Fruit fly (Drosophila melanogaster): ENCODE measurements around the gene CG7768.
A peak's percentile ranks its signal among the peaks of the same experiment; 100 is the strongest.

Gene CG7768

dm6 chr3L:14241065-14241464 is 23.1 kb downstream of the CG7768 start (continued):
- TF ChIP-seq CG6163 (GFP tag; IDR thresholded peaks at IDR 0.05) (peak; percentile 55; the same call in 2 of the 3 replicates), CG16779 (tag; optimal IDR thresholded peaks at IDR 0.05) (no peak), pdm3 (GFP tag; optimal IDR thresholded peaks at IDR 0.05) (peak; percentile 39), eg (GFP tag; IDR thresholded peaks at IDR 0.05) (0 out of 3 replicates have a peak, but pooled peaks have one; percentile 14), CG6854 (GFP tag; optimal IDR thresholded peaks at IDR 0.05) (no peak), CG8319 (GFP tag; optimal IDR thresholded peaks at IDR 0.05) (no peak), CG15336 (GFP tag; IDR thresholded peaks at IDR 0.05) (peak; percentile 47; the same call in 1 of the 2 replicates), net (GFP tag; optimal IDR thresholded peaks at IDR 0.05) (no peak), fd59A (GFP tag; optimal IDR thresholded peaks at IDR 0.05) (no peak), fd85E (GFP tag; optimal IDR thresholded peaks at IDR 0.05) (no peak), Ets96B (tag; optimal IDR thresholded peaks at IDR 0.05) (peak; percentile 57), acj6 (GFP tag; optimal IDR thresholded peaks at IDR 0.05) (peak; percentile 53), Blimp-1 (GFP tag; optimal IDR thresholded peaks at IDR 0.05) (peak; percentile 56), CG6276 (GFP tag; optimal IDR thresholded peaks at IDR 0.05) (no peak), svp (GFP tag) (peak; percentile 49), CG4318 (GFP tag; optimal IDR thresholded peaks at IDR 0.05) (no peak), Eip93F (GFP tag; optimal IDR thresholded peaks at IDR 0.05) (no peak), CG11294 (GFP tag; IDR thresholded peaks at IDR 0.05) (no peak), CG3032 (tag; optimal IDR thresholded peaks at IDR 0.05) (peak; percentile 56), Ets21C (GFP tag; optimal IDR thresholded peaks at IDR 0.05) (no peak), Sox15 (GFP tag; optimal IDR thresholded peaks at IDR 0.05) (no peak), CG31627 (GFP tag; optimal IDR thresholded peaks at IDR 0.05) (peak; percentile 17)

dm6 chr3L:14253455-14253854 is 35.5 kb downstream of the CG7768 start:
- TF ChIP-seq CG3032 (tag; optimal IDR thresholded peaks at IDR 0.05) (peak; percentile 58), Eip93F (GFP tag; optimal IDR thresholded peaks at IDR 0.05) (no peak), CG4318 (GFP tag; optimal IDR thresholded peaks at IDR 0.05) (peak; percentile 47), cyc (GFP tag; optimal IDR thresholded peaks at IDR 0.05) (peak; percentile 79), Met (GFP tag; optimal IDR thresholded peaks at IDR 0.05) (peak; percentile 77), CG10669 (GFP tag; optimal IDR thresholded peaks at IDR 0.05) (peak; percentile 64), spab (GFP tag; optimal IDR thresholded peaks at IDR 0.05) (peak; percentile 58), Hr38 (GFP tag; optimal IDR thresholded peaks at IDR 0.05) (no peak), CG6792 (GFP tag; optimal IDR thresholded peaks at IDR 0.05) (peak; percentile 55), CG11902 (GFP tag; optimal IDR thresholded peaks at IDR 0.05) (no peak), dsx (GFP tag; optimal IDR thresholded peaks at IDR 0.05; ENCODE audit: poor library complexity, severe bottlenecking) (peak; percentile 35), fd85E (GFP tag; optimal IDR thresholded peaks at IDR 0.05) (no peak), CG11294 (GFP tag; IDR thresholded peaks at IDR 0.05) (peak; percentile 44; the same call in 1 of the 2 replicates), achi (GFP tag; optimal IDR thresholded peaks at IDR 0.05) (peak; percentile 63), net (GFP tag; optimal IDR thresholded peaks at IDR 0.05) (peak; percentile 62), Hr4 (GFP tag; optimal IDR thresholded peaks at IDR 0.05) (peak; percentile 62), pdm3 (GFP tag; optimal IDR thresholded peaks at IDR 0.05) (peak; percentile 63), Lpt (GFP tag; optimal IDR thresholded peaks at IDR 0.05) (peak; percentile 65), CG8119 (GFP tag; IDR thresholded peaks at IDR 0.05) (peak; percentile 84), CG15336 (GFP tag; IDR thresholded peaks at IDR 0.05) (no peak; the same call in 1 of the 2 replicates), dac (GFP tag; optimal IDR thresholded peaks at IDR 0.05) (peak; percentile 18), Smox (GFP tag; optimal IDR thresholded peaks at IDR 0.05) (peak; percentile 72), CG34406 (GFP tag; optimal IDR thresholded peaks at IDR 0.05) (peak; percentile 45), Gug (GFP tag; IDR thresholded peaks at IDR 0.05) (peak; percentile 52), Ets96B (tag; optimal IDR thresholded peaks at IDR 0.05) (peak; percentile 47), Sox102F (GFP tag; optimal IDR thresholded peaks at IDR 0.05) (peak; percentile 68), CG3919 (GFP tag; optimal IDR thresholded peaks at IDR 0.05) (peak; percentile 80), svp (GFP tag) (peak; percentile 88), Sox14 (GFP tag; optimal IDR thresholded peaks at IDR 0.05) (peak; percentile 71), CG8632 (GFP tag; optimal IDR thresholded peaks at IDR 0.05) (peak; percentile 46), topi (GFP tag; optimal IDR thresholded peaks at IDR 0.05) (peak; percentile 76), CG32006 (GFP tag; optimal IDR thresholded peaks at IDR 0.05) (peak; percentile 79), Ets21C (GFP tag; optimal IDR thresholded peaks at IDR 0.05) (peak; percentile 42), Eip75B (GFP tag; optimal IDR thresholded peaks at IDR 0.05) (peak; percentile 62), esn (GFP tag; optimal IDR thresholded peaks at IDR 0.05) (peak; percentile 81), Eip78C (GFP tag) (peak; percentile 90), CG10631 (GFP tag; optimal IDR thresholded peaks at IDR 0.05) (peak; percentile 42), Sox15 (GFP tag; optimal IDR thresholded peaks at IDR 0.05) (no peak), CG6163 (GFP tag; IDR thresholded peaks at IDR 0.05) (no peak; the same call in 2 of the 3 replicates), CG1621 (tag; optimal IDR thresholded peaks at IDR 0.05) (no peak), CG31627 (GFP tag; optimal IDR thresholded peaks at IDR 0.05) (peak; percentile 58)

All from whole organism, prepupa.